Worm (Caenorhabditis elegans): Measurements from ENCODE around the gene his-48.

DNA sequence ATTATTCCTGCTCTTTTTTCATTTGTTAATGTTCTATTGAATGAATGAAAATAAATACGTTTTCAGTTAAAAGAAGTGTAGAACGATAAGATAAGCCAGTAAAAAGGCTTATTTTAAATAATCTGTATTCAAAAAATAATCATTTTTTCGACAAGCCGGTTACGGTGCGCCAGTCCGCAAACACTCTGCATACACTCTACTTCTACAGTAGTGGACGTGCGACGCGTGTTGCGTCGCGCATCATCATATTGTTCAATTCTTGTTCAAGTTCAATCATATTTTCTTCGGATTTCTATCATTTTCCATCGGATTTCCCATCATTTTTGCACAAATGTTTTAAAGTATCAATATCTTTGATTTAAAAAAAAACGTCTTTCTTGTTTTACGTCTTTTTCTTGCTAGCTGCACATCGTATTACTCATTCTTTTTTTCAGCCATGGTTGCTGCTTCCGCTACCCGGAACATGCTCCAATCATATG, 4.6 kb upstream of the his-48 start, which contains the start of gene B0035.18:
- TF ChIP-seq klf-2 (GFP tag; conservative IDR thresholded peaks at IDR 0.05) (no peak), cog-1 (tag; optimal IDR thresholded peaks at IDR 0.05) (no peak), flt-1 (GFP tag; IDR thresholded peaks at IDR 0.05) (no peak), ref-1 (GFP tag; conservative IDR thresholded peaks at IDR 0.05) (no peak), ztf-29 (GFP tag; IDR thresholded peaks at IDR 0.05) (no peak)
